Worm (Caenorhabditis elegans) whole organism, midembryonic: ENCODE results near the gene amt-4.

Experiments
- T22C8.4 ChIP-seq: fragments of 200-800 bp; sonication (Bioruptor generic); IDR thresholded peaks from 2 replicates; pipeline ENCODE4 v1.3.6; 2022; ENCODE audit warnings: missing genetic modification characterization, missing compliant biosample characterization
- cog-1 ChIP-seq: sonication (generic microtip); optimal IDR thresholded peaks from 2 replicates; lab custom pipeline; 2016; ENCODE audit warnings: missing genetic modification characterization, missing compliant biosample characterization
- flt-1 ChIP-seq: fragments of 200-800 bp; sonication (Bioruptor generic); IDR thresholded peaks from 2 replicates; pipeline ENCODE4 v1.3.6; 2022; ENCODE audit warnings: missing genetic modification characterization, missing compliant biosample characterization
- klf-2 ChIP-seq: fragments of 200-800 bp; sonication (Bioruptor generic); conservative IDR thresholded peaks from 2 replicates; pipeline ENCODE4 v1.3.6; 2022; ENCODE audit warnings: missing genetic modification reagents, missing genetic modification characterization, missing compliant biosample characterization
- med-1 ChIP-seq: sonication (generic microtip); optimal IDR thresholded peaks from 2 replicates; lab custom pipeline; 2017; ENCODE audit warnings: missing genetic modification characterization, mild to moderate bottlenecking, missing compliant biosample characterization, antibody characterized with exemption, missing genetic modification reagents; ENCODE audit not compliant: insufficient read depth
- ref-1 ChIP-seq: fragments of 200-800 bp; sonication (Bioruptor generic); conservative IDR thresholded peaks from 2 replicates; pipeline ENCODE4 v1.3.6; 2022; ENCODE audit warnings: missing genetic modification reagents, missing genetic modification characterization, missing compliant biosample characterization
- tab-1 ChIP-seq: fragments of 200-800 bp; sonication (Bioruptor generic); IDR thresholded peaks from 2 replicates; pipeline ENCODE4 v1.3.6; 2022; ENCODE audit warnings: missing genetic modification characterization, missing compliant biosample characterization
- ztf-23 ChIP-seq: fragments of 200-800 bp; sonication (Bioruptor generic); IDR thresholded peaks from 2 replicates; pipeline ENCODE4 v1.3.6; 2022; ENCODE audit warnings: missing genetic modification reagents, missing genetic modification characterization, missing compliant biosample characterization
- ztf-29 ChIP-seq: fragments of 200-800 bp; sonication (Bioruptor generic); IDR thresholded peaks from 2 replicates; pipeline ENCODE4 v1.3.6; 2022; ENCODE audit warnings: missing genetic modification reagents, missing genetic modification characterization, missing compliant biosample characterization

amt-4 gene

DNA sequence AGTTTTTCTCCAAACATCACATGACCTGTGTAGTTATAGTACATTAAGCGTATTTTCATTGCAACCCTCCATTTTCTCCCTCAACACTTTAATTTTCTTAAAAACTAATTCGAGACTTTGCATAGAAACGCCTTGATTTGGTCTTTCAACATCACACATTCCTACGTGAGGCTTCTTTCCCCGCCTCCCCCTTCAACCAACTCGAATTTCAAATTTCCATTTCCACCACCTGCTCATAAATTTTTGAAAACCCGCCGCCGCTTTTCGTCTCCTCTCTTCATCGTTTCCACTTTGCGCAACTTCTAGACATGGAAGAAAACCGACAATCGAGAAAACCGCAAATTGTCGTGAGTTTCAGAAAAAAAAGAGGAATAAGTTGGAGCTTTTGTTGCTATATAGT, 12.8 kb downstream of the amt-4 start, which contains the start of gene C05E11.3:
TSS of gene C05E11.3 (plus strand) at position 301 of the 400 bp plus-strand sequence.
- no peak for TF ChIP-seq T22C8.4 (GFP tag; lab: Robert Waterston, UW)
- TF ChIP-seq tab-1 (GFP tag; lab: Robert Waterston, UW) = no peak
- TF ChIP-seq med-1 (GFP tag; lab: Kevin White, UChicago) = no peak

- TF ChIP-seq tab-1 (GFP tag; lab: Robert Waterston, UW) (no peak), ztf-29 (GFP tag; lab: Robert Waterston, UW) (no peak), flt-1 (GFP tag; lab: Robert Waterston, UW) (no peak), ref-1 (GFP tag; lab: Robert Waterston, UW) (no peak), cog-1 (tag; lab: Kevin White, UChicago) (no peak), klf-2 (GFP tag; lab: Robert Waterston, UW) (no peak), T22C8.4 (GFP tag; lab: Robert Waterston, UW) (no peak), med-1 (GFP tag; lab: Kevin White, UChicago) (no peak), ztf-23 (no peak)
These were observed 13.5 kb downstream of the amt-4 start for ce11 chrX:4578581-4578980.

ce11 chrX:4585579-4585978, 20.5 kb downstream of the amt-4 start, which contains the start of gene C05E11.7:
TSS of gene C05E11.7 (minus strand) at chrX:4585679.
- no peak for TF ChIP-seq klf-2 (GFP tag; lab: Robert Waterston, UW)
- TF ChIP-seq ztf-23 = no peak
- TF ChIP-seq tab-1 (GFP tag; lab: Robert Waterston, UW) = no peak
- TF ChIP-seq T22C8.4 (GFP tag; lab: Robert Waterston, UW) = no peak
- no peak for TF ChIP-seq ztf-29 (GFP tag; lab: Robert Waterston, UW)
- no peak for TF ChIP-seq flt-1 (GFP tag; lab: Robert Waterston, UW)
- TF ChIP-seq cog-1 (tag; lab: Kevin White, UChicago) = no peak
- TF ChIP-seq med-1 (GFP tag; lab: Kevin White, UChicago) = no peak
- TF ChIP-seq ref-1 (GFP tag; lab: Robert Waterston, UW) = no peak

- TF ChIP-seq tab-1 (GFP tag; lab: Robert Waterston, UW) (no peak), ref-1 (GFP tag; lab: Robert Waterston, UW) (no peak), ztf-29 (GFP tag; lab: Robert Waterston, UW) (no peak), klf-2 (GFP tag; lab: Robert Waterston, UW) (no peak), med-1 (GFP tag; lab: Kevin White, UChicago) (no peak), ztf-23 (no peak), cog-1 (tag; lab: Kevin White, UChicago) (no peak), T22C8.4 (GFP tag; lab: Robert Waterston, UW) (no peak)
These were observed 21.5 kb downstream of the amt-4 start, which contains the start of gene C05E11.2 for ce11 chrX:4586617-4587016. TSS of gene C05E11.2 (plus strand) at chrX:4586917.

DNA sequence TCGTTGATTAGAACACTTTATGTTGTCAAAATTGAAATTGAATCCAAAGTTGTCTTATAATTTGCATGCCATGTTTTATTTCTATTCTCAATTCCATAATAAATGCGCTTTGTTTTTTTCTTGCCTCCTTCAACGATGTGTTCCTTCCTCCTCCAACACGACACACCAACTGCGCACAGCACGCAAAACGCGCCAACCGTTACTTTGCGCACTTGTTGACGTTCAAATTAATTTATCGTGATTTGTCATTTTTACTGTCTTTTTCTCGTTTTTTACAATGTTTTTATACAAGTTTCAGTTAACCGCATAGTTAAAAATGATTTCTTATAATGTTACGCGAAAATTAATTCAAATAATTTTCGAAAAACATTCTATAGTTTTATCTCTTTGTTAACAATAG, 22.8 kb downstream of the amt-4 start:
- TF ChIP-seq tab-1 (GFP tag; lab: Robert Waterston, UW) = no peak
- TF ChIP-seq cog-1 (tag; lab: Kevin White, UChicago) = no peak
- TF ChIP-seq ztf-23 = no peak
- TF ChIP-seq T22C8.4 (GFP tag; lab: Robert Waterston, UW) = no peak
- TF ChIP-seq med-1 (GFP tag; lab: Kevin White, UChicago) = no peak
- TF ChIP-seq flt-1 (GFP tag; lab: Robert Waterston, UW) = no peak
- no peak for TF ChIP-seq ztf-29 (GFP tag; lab: Robert Waterston, UW)
- TF ChIP-seq ref-1 (GFP tag; lab: Robert Waterston, UW) = no peak
- TF ChIP-seq klf-2 (GFP tag; lab: Robert Waterston, UW) = no peak

DNA sequence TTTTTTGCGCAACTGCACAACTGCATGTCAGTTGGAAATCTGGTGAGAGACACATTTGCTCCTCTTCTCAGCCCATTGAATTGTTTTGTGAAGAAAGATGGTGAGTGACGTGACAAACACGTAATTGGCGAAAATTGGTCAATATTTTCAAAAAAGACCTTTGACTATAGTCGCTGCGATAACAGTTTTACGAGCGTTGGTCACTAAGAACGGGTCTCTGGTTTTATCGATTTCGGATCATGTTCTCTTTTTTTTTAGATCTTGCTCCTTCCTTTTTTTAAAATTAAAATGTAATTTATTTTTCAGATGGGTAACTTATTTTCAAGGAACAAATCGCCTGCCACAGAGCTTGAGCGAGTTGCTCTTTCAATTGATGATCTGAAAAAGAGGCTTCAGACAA, 23.4 kb downstream of the amt-4 start, which contains the start of gene lnp-1:
TSS of gene lnp-1 (plus strand) at position 301 of the 400 bp plus-strand sequence.
- TF ChIP-seq ztf-23 = no peak
- TF ChIP-seq klf-2 (GFP tag; lab: Robert Waterston, UW) = no peak
- no peak for TF ChIP-seq cog-1 (tag; lab: Kevin White, UChicago)
- no peak for TF ChIP-seq flt-1 (GFP tag; lab: Robert Waterston, UW)
- TF ChIP-seq ztf-29 (GFP tag; lab: Robert Waterston, UW) = no peak
- TF ChIP-seq med-1 (GFP tag; lab: Kevin White, UChicago) = no peak

- no peak for TF ChIP-seq tab-1 (GFP tag; lab: Robert Waterston, UW)
- no peak for TF ChIP-seq ztf-29 (GFP tag; lab: Robert Waterston, UW)
These were observed 27.1 kb downstream of the amt-4 start, which contains the start of gene flp-12 for ce11 chrX:4592250-4592649. TSS of gene flp-12 (minus strand) at chrX:4592350.

ce11 chrX:4597419-4597818, 32.3 kb downstream of the amt-4 start:
- TF ChIP-seq T22C8.4 (GFP tag; lab: Robert Waterston, UW) (no peak), ztf-23 (no peak), cog-1 (tag; lab: Kevin White, UChicago) (no peak), med-1 (GFP tag; lab: Kevin White, UChicago) (no peak), tab-1 (GFP tag; lab: Robert Waterston, UW) (no peak), klf-2 (GFP tag; lab: Robert Waterston, UW) (no peak), ztf-29 (GFP tag; lab: Robert Waterston, UW) (no peak), ref-1 (GFP tag; lab: Robert Waterston, UW) (no peak), flt-1 (GFP tag; lab: Robert Waterston, UW) (no peak)

- TF ChIP-seq ztf-29 (GFP tag; lab: Robert Waterston, UW) = no peak
- TF ChIP-seq klf-2 (GFP tag; lab: Robert Waterston, UW) = no peak
- no peak for TF ChIP-seq tab-1 (GFP tag; lab: Robert Waterston, UW)
- TF ChIP-seq med-1 (GFP tag; lab: Kevin White, UChicago) = no peak
- TF ChIP-seq ztf-23 = no peak
- TF ChIP-seq flt-1 (GFP tag; lab: Robert Waterston, UW) = no peak
- no peak for TF ChIP-seq T22C8.4 (GFP tag; lab: Robert Waterston, UW)
- no peak for TF ChIP-seq ref-1 (GFP tag; lab: Robert Waterston, UW)
- no peak for TF ChIP-seq cog-1 (tag; lab: Kevin White, UChicago)
These were observed 34.4 kb downstream of the amt-4 start for ce11 chrX:4599526-4599925.
